Worm (Caenorhabditis elegans) whole organism, L1 larva: ENCODE data around the gene adh-5.

Experiments used
- C04F5.9 ChIP-seq: sonication (generic microtip); optimal IDR thresholded peaks from 2 replicates; lab custom pipeline; 2016; ENCODE audit warnings: missing genetic modification characterization, missing compliant biosample characterization
- C16A3.4 ChIP-seq: fragments of 150-350 bp; optimal IDR thresholded peaks from 2 replicates; lab custom pipeline; 2014; ENCODE audit warnings: missing biosample characterization, missing genetic modification characterization
- aha-1 ChIP-seq: fragments of 150-350 bp; optimal IDR thresholded peaks from 2 replicates; lab custom pipeline; 2014; ENCODE audit warnings: missing biosample characterization, missing genetic modification characterization
- ama-1 ChIP-seq: fragments of 150-350 bp; optimal IDR thresholded peaks from 2 replicates; lab custom pipeline; 2014
- blmp-1 ChIP-seq: fragments of 150-350 bp; optimal IDR thresholded peaks from 2 replicates; lab custom pipeline; 2014; ENCODE audit warnings: missing biosample characterization, missing genetic modification characterization
- ceh-63 ChIP-seq: fragments of 200-800 bp; sonication (Bioruptor generic); optimal IDR thresholded peaks from 2 replicates; lab custom pipeline; 2018; ENCODE audit warnings: mild to moderate bottlenecking, missing genetic modification characterization, missing compliant biosample characterization
- ceh-82 ChIP-seq, 3 experiments: fragments of 150-350 bp in 1 of 3; sonication (generic microtip) in 2 of 3; optimal IDR thresholded peaks; 2 replicates each; lab custom pipeline; 2014 to 2017; ENCODE audit warnings: missing biosample characterization in 3 of 3, missing genetic modification characterization in 3 of 3
- ceh-88 ChIP-seq: fragments of 200-800 bp; sonication (Bioruptor generic); IDR thresholded peaks from 2 replicates; pipeline ENCODE4 v1.3.6; 2022; ENCODE audit warnings: missing genetic modification characterization, missing compliant biosample characterization
- ceh-90 ChIP-seq: sonication (generic microtip); optimal IDR thresholded peaks from 2 replicates; lab custom pipeline; 2016; ENCODE audit warnings: missing genetic modification characterization, missing compliant biosample characterization
- dpl-1 ChIP-seq, 3 experiments: fragments of 150-350 bp in 2 of 3; sonication (generic microtip) in 1 of 3; optimal IDR thresholded peaks; 2 replicates each; lab custom pipeline; 2014 to 2017; ENCODE audit warnings: missing biosample characterization in 3 of 3, missing genetic modification characterization in 3 of 3, missing genetic modification reagents in 3 of 3
- dsc-1 ChIP-seq: sonication (generic microtip); optimal IDR thresholded peaks from 2 replicates; lab custom pipeline; 2016; ENCODE audit warnings: mild to moderate bottlenecking, missing genetic modification characterization, missing compliant biosample characterization
- efl-1 ChIP-seq, 4 experiments: fragments of 150-350 bp; optimal IDR thresholded peaks in 3 of 4; peaks in 1 of 4; 1 replicate in 1 of 4; 2 replicates in 3 of 4; lab custom pipeline; 2014; ENCODE audit warnings: missing biosample characterization in 2 of 4, missing genetic modification characterization in 2 of 4, missing genetic modification reagents in 2 of 4
- egl-27 ChIP-seq, 2 experiments: fragments of 150-350 bp in 1 of 2; sonication (generic microtip); optimal IDR thresholded peaks; 3 replicates each; lab custom pipeline; 2017 to 2018; ENCODE audit warnings: missing biosample characterization in 2 of 2, missing genetic modification characterization in 2 of 2, missing genetic modification reagents in 2 of 2
- elt-2 ChIP-seq: sonication (generic microtip); optimal IDR thresholded peaks from 2 replicates; lab custom pipeline; 2016; ENCODE audit warnings: missing genetic modification characterization, mild to moderate bottlenecking, inconsistent platforms, missing compliant biosample characterization, missing genetic modification reagents
- ets-5 ChIP-seq: fragments of 200-800 bp; sonication (Bioruptor generic); IDR thresholded peaks from 2 replicates; pipeline ENCODE4 v1.3.6; 2022; ENCODE audit warnings: missing genetic modification characterization, missing compliant biosample characterization
- fkh-8 ChIP-seq: sonication (generic microtip); optimal IDR thresholded peaks from 2 replicates; lab custom pipeline; 2016; ENCODE audit warnings: mild to moderate bottlenecking, missing genetic modification characterization, missing compliant biosample characterization
- fos-1 ChIP-seq: fragments of 150-350 bp; optimal IDR thresholded peaks from 2 replicates; lab custom pipeline; 2014; ENCODE audit warnings: missing biosample characterization, missing genetic modification characterization
- grh-1 ChIP-seq: fragments of 200-800 bp; sonication (Bioruptor generic); IDR thresholded peaks from 2 replicates; pipeline ENCODE4 v1.3.6; 2022; ENCODE audit warnings: missing genetic modification reagents, missing genetic modification characterization, missing compliant biosample characterization
- hlh-4 ChIP-seq: sonication (generic microtip); optimal IDR thresholded peaks from 2 replicates; lab custom pipeline; 2016; ENCODE audit warnings: mild to moderate bottlenecking, missing genetic modification characterization, missing compliant biosample characterization
- hpl-2 ChIP-seq: fragments of 150-350 bp; optimal IDR thresholded peaks from 2 replicates; lab custom pipeline; 2014; ENCODE audit warnings: missing biosample characterization, missing genetic modification reagents, missing genetic modification characterization
- isw-1 ChIP-seq: fragments of 200-800 bp; sonication (Bioruptor generic); IDR thresholded peaks from 2 replicates; pipeline ENCODE4 v1.3.6; 2022; ENCODE audit warnings: missing genetic modification characterization, missing compliant biosample characterization
- lin-14 ChIP-seq: fragments of 200-800 bp; sonication (Bioruptor generic); optimal IDR thresholded peaks from 2 replicates; lab custom pipeline; 2018; ENCODE audit warnings: mild to moderate bottlenecking, missing genetic modification characterization, moderate library complexity, missing compliant biosample characterization
- lin-15B ChIP-seq: fragments of 150-350 bp; sonication (generic microtip); optimal IDR thresholded peaks from 3 replicates; lab custom pipeline; 2014; ENCODE audit warnings: missing biosample characterization, missing genetic modification characterization
- lin-35 ChIP-seq, 2 experiments: fragments of 150-350 bp; optimal IDR thresholded peaks; 2 replicates each; lab custom pipeline; 2014; ENCODE audit warnings: missing biosample characterization in 2 of 2, missing genetic modification characterization in 2 of 2, missing genetic modification reagents in 2 of 2
- lin-39 ChIP-seq: fragments of 150-350 bp; optimal IDR thresholded peaks from 2 replicates; lab custom pipeline; 2014; ENCODE audit warnings: missing biosample characterization, missing genetic modification reagents, missing genetic modification characterization
- lir-3 ChIP-seq: sonication (generic microtip); optimal IDR thresholded peaks from 2 replicates; lab custom pipeline; 2016; ENCODE audit warnings: mild to moderate bottlenecking, missing genetic modification characterization, moderate library complexity, missing compliant biosample characterization; ENCODE audit not compliant: poor library complexity
- mab-9 ChIP-seq: fragments of 200-800 bp; sonication (Bioruptor generic); IDR thresholded peaks from 2 replicates; pipeline ENCODE4 v1.3.6; 2022; ENCODE audit warnings: missing genetic modification reagents, missing genetic modification characterization, missing compliant biosample characterization
- mdl-1 ChIP-seq, 2 experiments: fragments of 150-350 bp; optimal IDR thresholded peaks; 2 replicates each; lab custom pipeline; 2014 to 2017; ENCODE audit warnings: missing biosample characterization in 2 of 2, missing genetic modification characterization in 2 of 2, inconsistent platforms in 1 of 2
- mef-2 ChIP-seq: fragments of 150-350 bp; optimal IDR thresholded peaks from 2 replicates; lab custom pipeline; 2014; ENCODE audit warnings: missing biosample characterization, missing genetic modification characterization
- nhr-11 ChIP-seq: fragments of 150-350 bp; optimal IDR thresholded peaks from 2 replicates; lab custom pipeline; 2014; ENCODE audit warnings: missing biosample characterization, missing genetic modification characterization
- nhr-12 ChIP-seq: sonication (generic microtip); optimal IDR thresholded peaks from 2 replicates; lab custom pipeline; 2017; ENCODE audit warnings: missing biosample characterization, missing genetic modification characterization
- nhr-47 ChIP-seq: sonication (generic microtip); optimal IDR thresholded peaks from 2 replicates; lab custom pipeline; 2016; ENCODE audit warnings: mild to moderate bottlenecking, missing genetic modification characterization, moderate library complexity, missing compliant biosample characterization
- nhr-71 ChIP-seq: sonication (generic microtip); optimal IDR thresholded peaks from 2 replicates; lab custom pipeline; 2016; ENCODE audit warnings: mild to moderate bottlenecking, missing genetic modification characterization, moderate library complexity, missing compliant biosample characterization
- nhr-76 ChIP-seq: sonication (generic microtip); optimal IDR thresholded peaks from 2 replicates; lab custom pipeline; 2017; ENCODE audit warnings: missing biosample characterization, missing genetic modification characterization
- nhr-77 ChIP-seq: fragments of 150-350 bp; optimal IDR thresholded peaks from 2 replicates; lab custom pipeline; 2014; ENCODE audit warnings: missing biosample characterization, missing genetic modification characterization
- nhr-84 ChIP-seq: sonication (generic microtip); optimal IDR thresholded peaks from 2 replicates; lab custom pipeline; 2017; ENCODE audit warnings: missing biosample characterization, missing genetic modification characterization
- nhr-90 ChIP-seq: sonication (generic microtip); optimal IDR thresholded peaks from 2 replicates; lab custom pipeline; 2016; ENCODE audit warnings: mild to moderate bottlenecking, missing genetic modification characterization, missing compliant biosample characterization; ENCODE audit not compliant: poor library complexity
- pqm-1 ChIP-seq: sonication (generic microtip); optimal IDR thresholded peaks from 3 replicates; lab custom pipeline; 2017; ENCODE audit warnings: missing biosample characterization, missing genetic modification characterization
- rnt-1 ChIP-seq: sonication (generic microtip); optimal IDR thresholded peaks from 2 replicates; lab custom pipeline; 2016; ENCODE audit warnings: mild to moderate bottlenecking, missing genetic modification characterization, moderate library complexity, missing compliant biosample characterization
- snu-23 ChIP-seq: sonication (generic microtip); optimal IDR thresholded peaks from 2 replicates; lab custom pipeline; 2016; ENCODE audit warnings: missing genetic modification characterization, missing compliant biosample characterization
- sox-4 ChIP-seq: sonication (generic microtip); optimal IDR thresholded peaks from 2 replicates; lab custom pipeline; 2016; ENCODE audit warnings: missing genetic modification characterization, missing compliant biosample characterization
- sptf-1 ChIP-seq: fragments of 150-350 bp; optimal IDR thresholded peaks from 2 replicates; lab custom pipeline; 2014; ENCODE audit warnings: missing biosample characterization, missing genetic modification characterization
- swsn-7 ChIP-seq: sonication (generic microtip); optimal IDR thresholded peaks from 2 replicates; lab custom pipeline; 2016; ENCODE audit warnings: missing genetic modification characterization, missing compliant biosample characterization
- tbx-2 ChIP-seq: sonication (generic microtip); optimal IDR thresholded peaks from 2 replicates; lab custom pipeline; 2016; ENCODE audit warnings: missing genetic modification characterization, missing compliant biosample characterization
- unc-130 ChIP-seq: fragments of 150-350 bp; optimal IDR thresholded peaks from 2 replicates; lab custom pipeline; 2017; ENCODE audit warnings: missing biosample characterization, missing genetic modification characterization, inconsistent platforms
- unc-86 ChIP-seq: sonication (generic microtip); optimal IDR thresholded peaks from 2 replicates; lab custom pipeline; 2016; ENCODE audit warnings: missing genetic modification characterization, missing compliant biosample characterization
- unc-98 ChIP-seq: fragments of 200-800 bp; sonication (Bioruptor generic); IDR thresholded peaks from 2 replicates; pipeline ENCODE4 v1.3.6; 2022; ENCODE audit warnings: missing genetic modification characterization, missing compliant biosample characterization
- zag-1 ChIP-seq: fragments of 150-350 bp; optimal IDR thresholded peaks from 2 replicates; lab custom pipeline; 2014; ENCODE audit warnings: missing biosample characterization, missing genetic modification characterization
- ztf-11 ChIP-seq, 2 experiments: sonication (generic microtip); optimal IDR thresholded peaks; 2 replicates each; lab custom pipeline; 2016 to 2017; ENCODE audit warnings: missing genetic modification characterization in 2 of 2, missing biosample characterization in 1 of 2, missing compliant biosample characterization in 1 of 2

adh-5 gene

DNA sequence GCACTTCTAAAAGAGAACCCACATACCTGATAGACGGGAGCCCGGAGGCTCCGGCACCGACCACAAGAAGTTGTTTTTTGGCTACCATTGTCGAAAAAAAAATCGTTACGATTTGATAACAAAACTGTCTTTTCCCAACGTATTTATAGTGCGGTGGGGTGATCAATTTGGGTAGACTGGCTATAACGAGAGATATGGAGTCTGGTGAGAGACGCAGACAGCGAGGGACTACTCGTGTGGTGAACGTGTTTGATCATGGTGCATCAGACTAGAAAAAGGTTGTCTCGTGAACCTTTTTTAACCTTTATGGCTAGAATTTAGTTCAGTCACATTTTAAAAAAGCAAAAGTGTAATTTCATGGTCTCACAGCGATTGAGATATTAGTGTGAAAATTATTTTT is 8.1 kb upstream of the adh-5 start, which contains the start of gene fmo-5 (continued):
- TF ChIP-seq lin-35 (GFP tag; optimal IDR thresholded peaks at IDR 0.05; lab: Kevin White, UChicago), result peak; percentile 48 to 78

ce11 chrV:904232-904983 is 7.2 kb upstream of the adh-5 start, which contains the start of gene trm-2A:
Gene trm-2A (plus strand): TSS chrV:904963.
- TF ChIP-seq unc-98 (GFP tag; lab: Robert Waterston, UW) (no peak), nhr-11 (tag; lab: Kevin White, UChicago) (peak; percentile 52), rnt-1 (tag; lab: Kevin White, UChicago) (peak; percentile 94), egl-27 (tag; optimal IDR thresholded peaks at IDR 0.05; lab: Kevin White, UChicago) (no peak), ama-1 (lab: Kevin White, UChicago) (peak; percentile 14), hpl-2 (GFP tag; lab: Kevin White, UChicago) (no peak), snu-23 (peak; percentile 92), nhr-71 (tag; lab: Kevin White, UChicago) (peak; percentile 89), sox-4 (tag; lab: Kevin White, UChicago) (peak; percentile 53), lin-14 (GFP tag; lab: Kevin White, UChicago) (peak; percentile 94), mdl-1 (tag; optimal IDR thresholded peaks at IDR 0.05; lab: Kevin White, UChicago) (peak in 1 of 2 experiments; percentile 63), lin-39 (tag; lab: Kevin White, UChicago) (peak; percentile 53), zag-1 (tag; lab: Kevin White, UChicago) (no peak), nhr-47 (tag; lab: Kevin White, UChicago) (peak; percentile 89), dpl-1 (GFP tag; optimal IDR thresholded peaks at IDR 0.05; lab: Kevin White, UChicago) (peak; percentile 89 to 98 (median 98)), aha-1 (tag; lab: Kevin White, UChicago) (no peak), ceh-63 (peak; percentile 9), unc-86 (tag; lab: Kevin White, UChicago) (peak; percentile 63), tbx-2 (tag; lab: Kevin White, UChicago) (peak; percentile 83), mab-9 (GFP tag; lab: Robert Waterston, UW) (peak; percentile 51; the same call in 1 of the 2 replicates), ceh-82 (tag; optimal IDR thresholded peaks at IDR 0.05; lab: Kevin White, UChicago) (peak; percentile 86 to 91 (median 87)), mef-2 (tag; lab: Kevin White, UChicago) (no peak), dsc-1 (peak; percentile 79), lir-3 (tag; lab: Kevin White, UChicago) (no peak), hlh-4 (tag; lab: Kevin White, UChicago) (no peak), ets-5 (no peak), sptf-1 (tag; lab: Kevin White, UChicago) (no peak), nhr-12 (tag; lab: Kevin White, UChicago) (no peak), ceh-88 (GFP tag; lab: Robert Waterston, UW) (no peak), grh-1 (GFP tag; lab: Robert Waterston, UW) (peak; percentile 81), unc-130 (peak; percentile 88), nhr-76 (no peak), nhr-77 (peak; percentile 68), ztf-11 (tag; optimal IDR thresholded peaks at IDR 0.05; lab: Kevin White, UChicago) (peak in 1 of 2 experiments; percentile 75), lin-15B (tag; lab: Kevin White, UChicago) (peak; percentile 75), isw-1 (GFP tag; lab: Robert Waterston, UW) (peak; percentile 64), elt-2 (peak; percentile 27), blmp-1 (peak; percentile 75), C04F5.9 (tag; lab: Kevin White, UChicago) (no peak), pqm-1 (no peak), efl-1 (optimal IDR thresholded peaks at IDR 0.05; lab: Kevin White, UChicago) (peak; percentile 89 to 98), efl-1 (GFP tag; optimal IDR thresholded peaks at IDR 0.05 in 1 of 2; lab: Kevin White, UChicago) (peak; percentile 98 to 100), C16A3.4 (tag; lab: Kevin White, UChicago) (peak; percentile 86), fos-1 (tag; lab: Kevin White, UChicago) (peak; percentile 57), fkh-8 (tag; lab: Kevin White, UChicago) (peak; percentile 76), swsn-7 (tag; lab: Kevin White, UChicago) (peak; percentile 83), ceh-90 (peak; percentile 33), nhr-90 (tag; lab: Kevin White, UChicago) (peak; percentile 85), nhr-84 (tag; lab: Kevin White, UChicago) (no peak)
